Worm (Caenorhabditis elegans) whole organism, late embryonic: ENCODE data around the gene clec-178.

ENCODE experiments used
- F13H6.1 ChIP-seq: sonication (generic microtip); optimal IDR thresholded peaks from 2 replicates; lab custom pipeline; 2016; ENCODE audit warnings: missing genetic modification characterization, missing compliant biosample characterization
- K02D7.2 ChIP-seq: sonication (generic microtip); optimal IDR thresholded peaks from 2 replicates; lab custom pipeline; 2017; ENCODE audit warnings: mild to moderate bottlenecking, missing genetic modification characterization, missing compliant biosample characterization
- K09A11.1 ChIP-seq: sonication (generic microtip); optimal IDR thresholded peaks from 2 replicates; lab custom pipeline; 2017; ENCODE audit warnings: antibody characterized with exemption, mild to moderate bottlenecking, missing genetic modification characterization, missing compliant biosample characterization; ENCODE audit not compliant: insufficient read depth
- T23F11.4 ChIP-seq: fragments of 200-800 bp; sonication (Bioruptor generic); optimal IDR thresholded peaks from 2 replicates; lab custom pipeline; 2018; ENCODE audit warnings: mild to moderate bottlenecking, missing genetic modification characterization, missing compliant biosample characterization
- ahr-1 ChIP-seq: sonication (generic microtip); optimal IDR thresholded peaks from 2 replicates; lab custom pipeline; 2016; ENCODE audit warnings: missing genetic modification characterization, missing compliant biosample characterization
- ama-1 ChIP-seq: fragments of 150-350 bp; optimal IDR thresholded peaks from 2 replicates; lab custom pipeline; 2014
- ceh-14 ChIP-seq: sonication (generic microtip); optimal IDR thresholded peaks from 2 replicates; lab custom pipeline; 2016; ENCODE audit warnings: missing genotype, missing genetic modification characterization, missing compliant biosample characterization
- ceh-18 ChIP-seq: sonication (generic microtip); optimal IDR thresholded peaks from 2 replicates; lab custom pipeline; 2016; ENCODE audit warnings: missing genetic modification characterization, missing compliant biosample characterization
- ceh-2 ChIP-seq: sonication (generic microtip); optimal IDR thresholded peaks from 2 replicates; lab custom pipeline; 2016; ENCODE audit warnings: missing genotype, missing genetic modification characterization, missing compliant biosample characterization
- ceh-22 ChIP-seq: sonication (generic microtip); optimal IDR thresholded peaks from 2 replicates; lab custom pipeline; 2017; ENCODE audit warnings: missing biosample characterization, missing genetic modification characterization
- ceh-24 ChIP-seq: sonication (generic microtip); optimal IDR thresholded peaks from 2 replicates; lab custom pipeline; 2016; ENCODE audit warnings: mild to moderate bottlenecking, missing genetic modification characterization, missing compliant biosample characterization
- ceh-31 ChIP-seq: sonication (generic microtip); optimal IDR thresholded peaks from 2 replicates; lab custom pipeline; 2016; ENCODE audit warnings: missing genetic modification characterization, missing compliant biosample characterization
- ceh-34 ChIP-seq: sonication (generic microtip); optimal IDR thresholded peaks from 2 replicates; lab custom pipeline; 2016; ENCODE audit warnings: mild to moderate bottlenecking, missing genetic modification characterization, missing compliant biosample characterization
- ceh-45 ChIP-seq: fragments of 200-800 bp; sonication (Bioruptor generic); IDR thresholded peaks from 2 replicates; pipeline ENCODE4 v1.3.6; 2022; ENCODE audit warnings: missing genetic modification reagents, missing genetic modification characterization, missing compliant biosample characterization
- ceh-48 ChIP-seq: sonication (generic microtip); optimal IDR thresholded peaks from 2 replicates; lab custom pipeline; 2016; ENCODE audit warnings: missing genetic modification characterization, inconsistent platforms, missing compliant biosample characterization
- che-1 ChIP-seq: sonication (generic microtip); optimal IDR thresholded peaks from 2 replicates; lab custom pipeline; 2016; ENCODE audit warnings: mild to moderate bottlenecking, missing genetic modification characterization, missing compliant biosample characterization
- dve-1 ChIP-seq: sonication (generic microtip); optimal IDR thresholded peaks from 2 replicates; lab custom pipeline; 2017; ENCODE audit warnings: antibody characterized with exemption, mild to moderate bottlenecking, missing genetic modification characterization, missing compliant biosample characterization
- ets-4 ChIP-seq: sonication (generic microtip); optimal IDR thresholded peaks from 2 replicates; lab custom pipeline; 2016; ENCODE audit warnings: missing genetic modification characterization, missing compliant biosample characterization
- fkh-6 ChIP-seq: sonication (generic microtip); optimal IDR thresholded peaks from 2 replicates; lab custom pipeline; 2016; ENCODE audit warnings: missing genetic modification characterization, missing compliant biosample characterization
- gmeb-2 ChIP-seq: sonication (generic microtip); optimal IDR thresholded peaks from 2 replicates; lab custom pipeline; 2016; ENCODE audit warnings: missing genetic modification characterization, inconsistent platforms, missing compliant biosample characterization
- hlh-30 ChIP-seq: sonication (generic microtip); optimal IDR thresholded peaks from 2 replicates; lab custom pipeline; 2017; ENCODE audit warnings: antibody characterized with exemption, missing genetic modification characterization, missing compliant biosample characterization; ENCODE audit not compliant: insufficient read depth
- hlh-6 ChIP-seq: sonication (generic microtip); optimal IDR thresholded peaks from 2 replicates; lab custom pipeline; 2016; ENCODE audit warnings: missing genotype, missing genetic modification characterization, missing compliant biosample characterization
- hlh-8 ChIP-seq: sonication (generic microtip); optimal IDR thresholded peaks from 2 replicates; lab custom pipeline; 2016; ENCODE audit warnings: missing genotype, missing genetic modification characterization, missing compliant biosample characterization
- lim-6 ChIP-seq: sonication (generic microtip); optimal IDR thresholded peaks from 2 replicates; lab custom pipeline; 2016; ENCODE audit warnings: missing genetic modification characterization, missing compliant biosample characterization
- lin-11 ChIP-seq: fragments of 200-800 bp; sonication (Bioruptor generic); optimal IDR thresholded peaks from 2 replicates; lab custom pipeline; 2018; ENCODE audit warnings: mild to moderate bottlenecking, missing genetic modification characterization, missing compliant biosample characterization
- mec-3 ChIP-seq: sonication (generic microtip); optimal IDR thresholded peaks from 2 replicates; lab custom pipeline; 2016; ENCODE audit warnings: borderline replicate concordance, missing genetic modification characterization, missing compliant biosample characterization
- nfya-1 ChIP-seq: sonication (generic microtip); optimal IDR thresholded peaks from 2 replicates; lab custom pipeline; 2017; ENCODE audit warnings: missing genetic modification characterization, mild to moderate bottlenecking, missing compliant biosample characterization, antibody characterized with exemption, moderate library complexity
- nhr-232 ChIP-seq: sonication (generic microtip); optimal IDR thresholded peaks from 2 replicates; lab custom pipeline; 2016; ENCODE audit warnings: missing genetic modification characterization, missing compliant biosample characterization
- odd-2 ChIP-seq: sonication (generic microtip); optimal IDR thresholded peaks from 2 replicates; lab custom pipeline; 2017; ENCODE audit warnings: antibody characterized with exemption, mild to moderate bottlenecking, missing genetic modification characterization, missing compliant biosample characterization
- pha-2 ChIP-seq: sonication (generic microtip); optimal IDR thresholded peaks from 2 replicates; lab custom pipeline; 2017; ENCODE audit warnings: mild to moderate bottlenecking, missing genetic modification characterization, missing compliant biosample characterization
- rnt-1 ChIP-seq: sonication (generic microtip); optimal IDR thresholded peaks from 2 replicates; lab custom pipeline; 2016; ENCODE audit warnings: missing genetic modification characterization, missing compliant biosample characterization
- sdc-2 ChIP-seq: sonication (generic microtip); optimal IDR thresholded peaks from 2 replicates; lab custom pipeline; 2016; ENCODE audit warnings: missing genotype, missing genetic modification characterization, missing compliant biosample characterization
- sox-2 ChIP-seq: fragments of 200-800 bp; sonication (Bioruptor generic); IDR thresholded peaks from 2 replicates; pipeline ENCODE4 v1.3.6; 2022; ENCODE audit warnings: missing genetic modification reagents, missing genetic modification characterization, missing compliant biosample characterization
- sox-4 ChIP-seq: sonication (generic microtip); optimal IDR thresholded peaks from 2 replicates; lab custom pipeline; 2017; ENCODE audit warnings: mild to moderate bottlenecking, missing genetic modification characterization, inconsistent platforms, missing compliant biosample characterization
- tbx-7 ChIP-seq: sonication (generic microtip); optimal IDR thresholded peaks from 2 replicates; lab custom pipeline; 2016; ENCODE audit warnings: missing genotype, missing genetic modification characterization, missing compliant biosample characterization
- ttx-3 ChIP-seq: sonication (generic microtip); optimal IDR thresholded peaks from 2 replicates; lab custom pipeline; 2016; ENCODE audit warnings: missing genetic modification reagents, missing genetic modification characterization, missing compliant biosample characterization
- unc-55 ChIP-seq: sonication (generic microtip); optimal IDR thresholded peaks from 2 replicates; lab custom pipeline; 2017; ENCODE audit warnings: missing biosample characterization, missing genetic modification reagents, missing genetic modification characterization
- ztf-16 ChIP-seq: sonication (generic microtip); optimal IDR thresholded peaks from 2 replicates; lab custom pipeline; 2017; ENCODE audit warnings: missing genetic modification characterization, missing compliant biosample characterization

clec-178 gene

DNA sequence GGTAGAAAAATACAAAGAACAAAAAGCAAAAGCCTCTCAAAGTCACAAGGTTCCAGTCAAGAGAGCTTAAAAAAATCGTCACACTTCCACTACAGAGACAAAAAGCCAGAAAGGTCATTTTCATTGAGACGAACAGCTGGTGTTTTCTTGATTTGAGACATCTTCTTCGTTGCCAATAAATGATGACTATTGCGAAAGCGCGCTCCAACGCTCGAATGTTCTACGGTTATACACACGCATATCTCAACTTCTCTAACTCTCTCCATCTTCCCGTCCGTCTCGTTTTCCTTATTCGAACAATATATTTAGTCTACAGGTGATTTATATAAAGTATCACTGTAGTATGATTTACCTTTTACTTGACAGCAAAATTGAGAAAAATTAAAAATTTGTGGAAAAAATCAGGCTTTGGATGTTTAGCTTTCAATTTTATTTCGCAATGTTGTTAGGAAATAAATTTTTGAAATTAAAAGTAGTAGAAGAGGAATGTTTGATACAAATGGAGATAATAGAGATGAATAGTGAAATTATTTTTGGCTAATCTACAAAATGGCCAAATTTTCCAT lies 11.7 kb downstream of the clec-178 start:
- peak; percentile 4 for TF ChIP-seq nfya-1
- TF ChIP-seq unc-55 (GFP tag; lab: Kevin White, UChicago): peak; percentile 73
- TF ChIP-seq ceh-31: peak; percentile 19
- peak; percentile 30 for TF ChIP-seq hlh-30 (tag; lab: Kevin White, UChicago)
- no peak for TF ChIP-seq hlh-6 (tag; lab: Kevin White, UChicago)
- TF ChIP-seq sdc-2 (tag; lab: Kevin White, UChicago): no peak

DNA sequence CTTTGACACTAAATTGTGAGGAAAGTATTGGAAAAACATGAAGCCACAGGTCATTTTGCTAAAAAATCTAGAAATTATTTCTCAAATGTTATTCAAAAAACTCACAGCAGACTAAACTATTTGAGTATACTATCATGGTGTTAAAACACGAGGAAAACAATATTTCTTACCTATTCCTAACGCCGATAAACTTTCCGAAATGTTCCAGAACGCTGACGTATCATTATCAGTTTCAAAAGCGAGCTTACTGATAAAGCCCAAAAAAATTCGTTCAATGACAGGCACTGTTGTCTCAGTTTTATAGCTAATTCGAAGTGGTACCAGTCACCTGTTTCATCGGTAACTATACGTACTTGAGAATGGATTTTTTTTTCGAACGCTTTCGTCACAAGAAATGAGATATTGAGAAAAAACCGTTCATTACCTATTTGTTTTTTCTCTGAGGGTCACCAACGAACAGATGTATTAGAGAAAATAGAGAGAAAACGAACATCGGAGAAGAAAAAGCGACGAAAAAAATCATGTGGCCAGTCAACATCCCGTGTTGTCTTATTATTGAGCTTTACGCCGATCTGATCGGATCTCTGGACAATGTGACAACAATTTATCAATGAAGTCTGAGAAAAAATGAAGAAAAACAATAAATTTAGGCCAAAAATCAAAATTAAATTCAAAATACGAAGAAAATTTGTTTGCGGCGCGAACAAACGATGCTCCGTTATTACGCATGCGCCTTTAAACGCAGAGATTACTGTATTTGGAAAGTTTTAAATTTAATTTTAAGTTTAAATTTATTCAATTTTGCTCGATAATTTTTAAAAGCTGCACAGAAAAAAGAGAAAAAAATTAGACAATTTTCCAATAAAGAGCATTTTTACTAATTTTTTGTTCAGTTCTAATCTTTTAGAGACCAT lies 12.6 kb downstream of the clec-178 start:
- TF ChIP-seq odd-2 (no peak), hlh-6 (tag; lab: Kevin White, UChicago) (no peak), hlh-30 (tag; lab: Kevin White, UChicago) (no peak), fkh-6 (tag; lab: Kevin White, UChicago) (no peak), ahr-1 (tag; lab: Kevin White, UChicago) (no peak), T23F11.4 (GFP tag; lab: Kevin White, UChicago) (no peak), sox-2 (GFP tag; lab: Robert Waterston, UW) (no peak), gmeb-2 (tag; lab: Kevin White, UChicago) (no peak), hlh-8 (tag; lab: Kevin White, UChicago) (no peak), ttx-3 (tag; lab: Kevin White, UChicago) (no peak), ceh-22 (tag; lab: Kevin White, UChicago) (no peak), lim-6 (no peak), sox-4 (tag; lab: Kevin White, UChicago) (no peak), ceh-45 (no peak), ama-1 (no peak), lin-11 (tag; lab: Kevin White, UChicago) (no peak)

DNA sequence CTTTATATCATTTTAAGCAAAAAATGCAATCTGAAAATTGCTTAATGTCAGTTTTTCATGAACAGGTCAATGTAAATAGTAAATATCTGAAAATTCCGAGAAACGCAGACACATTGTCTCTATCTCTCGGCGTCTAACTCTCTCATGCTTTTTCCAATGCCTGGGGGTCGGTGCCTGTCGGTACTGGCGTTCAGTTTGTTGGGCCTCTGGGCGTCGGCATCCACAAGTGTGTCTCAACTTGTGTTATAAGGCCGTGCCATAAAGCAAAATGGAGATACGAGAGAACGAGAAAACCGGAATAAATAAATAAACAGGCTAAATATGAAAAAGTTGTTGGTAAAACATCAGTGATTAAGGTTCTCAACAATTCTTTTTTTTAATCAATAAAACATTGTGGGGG lies 13.4 kb downstream of the clec-178 start:
- TF ChIP-seq ceh-18 (tag; lab: Kevin White, UChicago): peak; percentile 2
- no peak for TF ChIP-seq ceh-24 (tag; lab: Kevin White, UChicago)

ce11 chrIV:5669459-5669858 lies 15.7 kb downstream of the clec-178 start, which contains the start of gene T19E7.6:
Gene T19E7.6 (minus strand): TSS chrIV:5669503.
- TF ChIP-seq ztf-16 (no peak), unc-55 (GFP tag; lab: Kevin White, UChicago) (no peak), hlh-30 (tag; lab: Kevin White, UChicago) (no peak), ceh-34 (tag; lab: Kevin White, UChicago) (no peak), lim-6 (no peak), mec-3 (tag; lab: Kevin White, UChicago) (no peak), ceh-48 (tag; lab: Kevin White, UChicago) (no peak), K02D7.2 (no peak), ceh-14 (tag; lab: Kevin White, UChicago) (no peak), tbx-7 (tag; lab: Kevin White, UChicago) (no peak)
- TF ChIP-seq, all 69 proteins: peak for 0

- TF ChIP-seq odd-2 (no peak), ets-4 (no peak), che-1 (tag; lab: Kevin White, UChicago) (no peak), pha-2 (tag; lab: Kevin White, UChicago) (no peak), ahr-1 (tag; lab: Kevin White, UChicago) (no peak), hlh-6 (tag; lab: Kevin White, UChicago) (no peak), sox-2 (GFP tag; lab: Robert Waterston, UW) (no peak), rnt-1 (no peak), nhr-232 (tag; lab: Kevin White, UChicago) (no peak), ceh-2 (tag; lab: Kevin White, UChicago) (no peak), F13H6.1 (tag; lab: Kevin White, UChicago) (no peak), lim-6 (no peak), K09A11.1 (tag; lab: Kevin White, UChicago) (no peak), nfya-1 (no peak), hlh-30 (tag; lab: Kevin White, UChicago) (no peak), dve-1 (tag; lab: Kevin White, UChicago) (no peak)
Observed at ce11 chrIV:5671325-5671724, 17.6 kb downstream of the clec-178 start.
